Worm (Caenorhabditis elegans) whole organism, dauer: ENCODE results near the gene ptp-5.2.

Experiments used
- unc-62 ChIP-seq: sonication (generic microtip); optimal IDR thresholded peaks from 2 replicates; lab custom pipeline; 2017; ENCODE audit warnings: missing biosample characterization, missing genetic modification reagents, missing genetic modification characterization

The ptp-5.2 gene

ce11 chrIV:14760845-14761244, at the start of gene ptp-5.2:
Gene ptp-5.2, minus strand, starts transcription at chrIV:14760945.
- no peak for TF ChIP-seq unc-62 (GFP tag; lab: Kevin White, UChicago)

- no peak for TF ChIP-seq unc-62 (GFP tag; lab: Kevin White, UChicago)
Measured at ce11 chrIV:14806903-14807302, 46.2 kb upstream of the ptp-5.2 start, which contains the start of gene oig-5. Gene oig-5, plus strand, starts transcription at chrIV:14807203.

- TF ChIP-seq unc-62 (GFP tag; lab: Kevin White, UChicago) = no peak
Measured at ce11 chrIV:14802316-14802715, 41.6 kb upstream of the ptp-5.2 start, which contains the start of gene Y57G11C.1142. Gene Y57G11C.1142, plus strand, starts transcription at chrIV:14802616.

ce11 chrIV:14800931-14801330, 40.2 kb upstream of the ptp-5.2 start:
- TF ChIP-seq unc-62 (GFP tag; lab: Kevin White, UChicago) = no peak

ce11 chrIV:14799186-14799585, 38.4 kb upstream of the ptp-5.2 start, which contains the start of gene Y57G11C.14:
Gene Y57G11C.14, plus strand, starts transcription at chrIV:14799311.
- no peak for TF ChIP-seq unc-62 (GFP tag; lab: Kevin White, UChicago)

- TF ChIP-seq unc-62 (GFP tag; lab: Kevin White, UChicago) = no peak
Measured at ce11 chrIV:14797849-14798248, 37.1 kb upstream of the ptp-5.2 start, which contains the start of gene arl-8. Gene arl-8, plus strand, starts transcription at chrIV:14798149.

- TF ChIP-seq unc-62 (GFP tag; lab: Kevin White, UChicago) = no peak
Measured at ce11 chrIV:14797354-14797753, 36.6 kb upstream of the ptp-5.2 start, which contains the start of the genes Y57G11C.1147 and nuo-3. Gene Y57G11C.1147, minus strand, starts transcription at chrIV:14797514. Gene nuo-3, minus strand, starts transcription at chrIV:14797544.

ce11 chrIV:14795918-14796488, 35.3 kb upstream of the ptp-5.2 start, which contains the start of gene coq-3:
Gene coq-3, minus strand, starts transcription at chrIV:14796324.
- TF ChIP-seq unc-62 (GFP tag; lab: Kevin White, UChicago) = no peak

ce11 chrIV:14793900-14794624, 33.3 kb upstream of the ptp-5.2 start:
- no peak for TF ChIP-seq unc-62 (GFP tag; lab: Kevin White, UChicago)

- no peak for TF ChIP-seq unc-62 (GFP tag; lab: Kevin White, UChicago)
Measured at ce11 chrIV:14792602-14793232, 32.0 kb upstream of the ptp-5.2 start, which contains the start of gene gdi-1. Gene gdi-1, minus strand, starts transcription at chrIV:14792887.

- TF ChIP-seq unc-62 (GFP tag; lab: Kevin White, UChicago) = no peak
Measured at ce11 chrIV:14790579-14790978, 29.8 kb upstream of the ptp-5.2 start.

ce11 chrIV:14786374-14787136, 25.8 kb upstream of the ptp-5.2 start, which contains the start of gene melo-1:
Gene melo-1, plus strand, starts transcription at chrIV:14787031.
- no peak for TF ChIP-seq unc-62 (GFP tag; lab: Kevin White, UChicago)

ce11 chrIV:14784481-14784880, 23.7 kb upstream of the ptp-5.2 start, which contains the start of gene nlp-56:
Gene nlp-56, minus strand, starts transcription at chrIV:14784737.
- TF ChIP-seq unc-62 (GFP tag; lab: Kevin White, UChicago) = no peak

- no peak for TF ChIP-seq unc-62 (GFP tag; lab: Kevin White, UChicago)
Measured at ce11 chrIV:14782211-14782610, 21.5 kb upstream of the ptp-5.2 start, which contains the start of gene Y57G11C.1130. Gene Y57G11C.1130, plus strand, starts transcription at chrIV:14782511.

ce11 chrIV:14781537-14781936, 20.8 kb upstream of the ptp-5.2 start, which contains the start of gene Y57G11C.8:
Gene Y57G11C.8, plus strand, starts transcription at chrIV:14781837.
- TF ChIP-seq unc-62 (GFP tag; lab: Kevin White, UChicago) = no peak
